Fruit fly (Drosophila melanogaster): ENCODE measurements around the gene vri.

Gene vri

dm6 chr2L:5304367-5304766 lies 15.6 kb downstream of the vri start:
- TF ChIP-seq phol (tag; optimal IDR thresholded peaks at IDR 0.05) (no peak), CG8924 (tag; optimal IDR thresholded peaks at IDR 0.05) (no peak), exex (tag; optimal IDR thresholded peaks at IDR 0.05) (peak; percentile 81), vnd (GFP tag; IDR thresholded peaks at IDR 0.05; ENCODE audit: partially characterized antibody) (0 out of 3 replicates have a peak, but pooled peaks have one; percentile 29), CG9215 (GFP tag; IDR thresholded peaks at IDR 0.05) (no peak), CG1832 (GFP tag; optimal IDR thresholded peaks at IDR 0.05) (no peak), Sry-δ (GFP tag; optimal IDR thresholded peaks at IDR 0.05) (no peak), lab (GFP tag; optimal IDR thresholded peaks at IDR 0.05) (peak; percentile 24), MTF-1 (GFP tag; optimal IDR thresholded peaks at IDR 0.05; ENCODE audit: borderline replicate concordance) (no peak), CG5245 (GFP tag; optimal IDR thresholded peaks at IDR 0.05) (no peak), sens-2 (GFP tag; IDR thresholded peaks at IDR 0.05) (no peak), CG13123 (GFP tag; optimal IDR thresholded peaks at IDR 0.05) (no peak), abd-A (tag; optimal IDR thresholded peaks at IDR 0.05) (no peak), CG12942 (GFP tag; optimal IDR thresholded peaks at IDR 0.05) (no peak), Pdp1 (GFP tag; optimal IDR thresholded peaks at IDR 0.05) (peak in 1 of 2 experiments; percentile 88), Gug (GFP tag; IDR thresholded peaks at IDR 0.05) (no peak), Gsc (GFP tag; IDR thresholded peaks at IDR 0.05) (no peak), zfh1 (GFP tag; IDR thresholded peaks at IDR 0.05) (no peak), CG8290 (GFP tag; optimal IDR thresholded peaks at IDR 0.05) (no peak), CG8290 (tag; optimal IDR thresholded peaks at IDR 0.05) (peak in 1 of 2 experiments; percentile 10), sug (tag; optimal IDR thresholded peaks at IDR 0.05) (peak; percentile 29), Dek (tag; optimal IDR thresholded peaks at IDR 0.05) (no peak), insv (GFP tag; optimal IDR thresholded peaks at IDR 0.05) (no peak), grn (GFP tag; optimal IDR thresholded peaks at IDR 0.05) (no peak), Blimp-1 (GFP tag; optimal IDR thresholded peaks at IDR 0.05) (no peak), Elba2 (GFP tag; optimal IDR thresholded peaks at IDR 0.05) (no peak), CG6689 (GFP tag; IDR thresholded peaks at IDR 0.05) (no peak), Asciz (GFP tag; optimal IDR thresholded peaks at IDR 0.05) (no peak), CG42726 (GFP tag; IDR thresholded peaks at IDR 0.05; ENCODE audit: partially characterized antibody) (no peak), fd96Cb (tag; optimal IDR thresholded peaks at IDR 0.05) (no peak), mirr (GFP tag; optimal IDR thresholded peaks at IDR 0.05) (peak; percentile 46), gem (tag; optimal IDR thresholded peaks at IDR 0.05) (no peak), CG6683 (GFP tag; optimal IDR thresholded peaks at IDR 0.05) (no peak), CG3163 (GFP tag; optimal IDR thresholded peaks at IDR 0.05) (no peak), chinmo (GFP tag; IDR thresholded peaks at IDR 0.05; ENCODE audit: partially characterized antibody) (0 out of 4 replicates have a peak, but pooled peaks have one; percentile 12), sens (GFP tag) (no peak), CG3995 (GFP tag; optimal IDR thresholded peaks at IDR 0.05) (no peak), Ada2b (GFP tag; IDR thresholded peaks at IDR 0.05) (no peak), ara (GFP tag; IDR thresholded peaks at IDR 0.05) (no peak), CG1603 (tag; optimal IDR thresholded peaks at IDR 0.05) (no peak), CG7987 (GFP tag; optimal IDR thresholded peaks at IDR 0.05) (no peak), ATbp (GFP tag; optimal IDR thresholded peaks at IDR 0.05) (no peak), Hey (tag; optimal IDR thresholded peaks at IDR 0.05) (peak; percentile 2)

Data from whole organism, embryonic.